Worm (Caenorhabditis elegans) whole organism, mixed stage, embryonic: ENCODE measurements around the gene cfap-20.

Source experiments
- M03D4.4 ChIP-seq: sonication (generic microtip); optimal IDR thresholded peaks from 2 replicates; lab custom pipeline; 2017; ENCODE audit warnings: mild to moderate bottlenecking, missing genetic modification characterization, missing compliant biosample characterization
- bed-3 ChIP-seq: fragments of 200-800 bp; sonication (Bioruptor generic); optimal IDR thresholded peaks from 3 replicates; lab custom pipeline; 2018; ENCODE audit warnings: mild to moderate bottlenecking, missing genetic modification characterization, moderate library complexity, missing compliant biosample characterization
- ceh-39 ChIP-seq: fragments of 150-350 bp; optimal IDR thresholded peaks from 2 replicates; lab custom pipeline; 2014; ENCODE audit warnings: missing biosample characterization, missing genetic modification characterization
- ceh-43 ChIP-seq: fragments of 200-800 bp; sonication (Bioruptor generic); optimal IDR thresholded peaks from 2 replicates; lab custom pipeline; 2018; ENCODE audit warnings: mild to moderate bottlenecking, missing genetic modification characterization, moderate library complexity, missing compliant biosample characterization
- ceh-83 ChIP-seq: fragments of 200-800 bp; sonication (Bioruptor generic); optimal IDR thresholded peaks from 2 replicates; lab custom pipeline; 2018; ENCODE audit warnings: mild to moderate bottlenecking, missing genetic modification characterization, missing compliant biosample characterization
- ces-1 ChIP-seq: fragments of 150-350 bp; optimal IDR thresholded peaks from 2 replicates; lab custom pipeline; 2014; ENCODE audit warnings: missing biosample characterization, missing genetic modification reagents, missing genetic modification characterization
- cnd-1 ChIP-seq: fragments of 200-800 bp; sonication (Bioruptor generic); optimal IDR thresholded peaks from 2 replicates; lab custom pipeline; 2018; ENCODE audit warnings: mild to moderate bottlenecking, missing genetic modification characterization, missing compliant biosample characterization
- drap-1 ChIP-seq: fragments of 200-800 bp; sonication (Bioruptor generic); optimal IDR thresholded peaks from 3 replicates; lab custom pipeline; 2018; ENCODE audit warnings: mild to moderate bottlenecking, missing genetic modification characterization, missing compliant biosample characterization
- hlh-1 ChIP-seq: fragments of 150-350 bp; optimal IDR thresholded peaks from 2 replicates; lab custom pipeline; 2014; ENCODE audit warnings: missing biosample characterization, missing genetic modification reagents, missing genetic modification characterization
- lin-13 ChIP-seq: fragments of 150-350 bp; optimal IDR thresholded peaks from 2 replicates; lab custom pipeline; 2014; ENCODE audit warnings: missing biosample characterization, missing genetic modification characterization
- lin-32 ChIP-seq: fragments of 200-800 bp; sonication (Bioruptor generic); optimal IDR thresholded peaks from 2 replicates; lab custom pipeline; 2018; ENCODE audit warnings: mild to moderate bottlenecking, missing genetic modification characterization, missing compliant biosample characterization
- lsy-2 ChIP-seq: fragments of 150-350 bp; optimal IDR thresholded peaks from 2 replicates; lab custom pipeline; 2014; ENCODE audit warnings: missing biosample characterization, missing genetic modification characterization
- mab-5 ChIP-seq: fragments of 150-350 bp; optimal IDR thresholded peaks from 2 replicates; lab custom pipeline; 2014; ENCODE audit warnings: missing biosample characterization, missing genetic modification characterization
- mep-1 ChIP-seq: fragments of 150-350 bp; optimal IDR thresholded peaks from 2 replicates; lab custom pipeline; 2017; ENCODE audit warnings: missing biosample characterization, missing genetic modification reagents, missing genetic modification characterization, inconsistent platforms
- mls-2 ChIP-seq: sonication (generic microtip); optimal IDR thresholded peaks from 2 replicates; lab custom pipeline; 2016; ENCODE audit warnings: mild to moderate bottlenecking, missing genetic modification characterization, moderate library complexity, missing compliant biosample characterization
- nhr-12 ChIP-seq: fragments of 150-350 bp; optimal IDR thresholded peaks from 2 replicates; lab custom pipeline; 2014; ENCODE audit warnings: missing biosample characterization, missing genetic modification characterization
- nhr-237 ChIP-seq: fragments of 150-350 bp; optimal IDR thresholded peaks from 2 replicates; lab custom pipeline; 2014; ENCODE audit warnings: missing biosample characterization, missing genetic modification characterization
- nhr-28 ChIP-seq: fragments of 150-350 bp; optimal IDR thresholded peaks from 2 replicates; lab custom pipeline; 2014; ENCODE audit warnings: missing biosample characterization, missing genetic modification characterization
- nhr-76 ChIP-seq: sonication (generic microtip); optimal IDR thresholded peaks from 2 replicates; lab custom pipeline; 2017; ENCODE audit warnings: missing biosample characterization, missing genetic modification characterization
- pha-4 ChIP-seq: fragments of 150-350 bp; optimal IDR thresholded peaks from 2 replicates; lab custom pipeline; 2018; ENCODE audit warnings: missing biosample characterization, missing genetic modification reagents, missing genetic modification characterization
- sem-2 ChIP-seq: fragments of 200-800 bp; sonication (Bioruptor generic); optimal IDR thresholded peaks from 2 replicates; lab custom pipeline; 2018; ENCODE audit warnings: mild to moderate bottlenecking, missing genetic modification characterization, missing compliant biosample characterization
- snpc-4 ChIP-seq: fragments of 150-350 bp; optimal IDR thresholded peaks from 2 replicates; lab custom pipeline; 2014; ENCODE audit warnings: missing biosample characterization, missing genetic modification characterization
- sptf-1 ChIP-seq: sonication (generic microtip); optimal IDR thresholded peaks from 2 replicates; lab custom pipeline; 2017; ENCODE audit warnings: mild to moderate bottlenecking, missing genetic modification characterization, moderate library complexity, missing compliant biosample characterization
- unc-120 ChIP-seq: sonication (generic microtip); optimal IDR thresholded peaks from 2 replicates; lab custom pipeline; 2017; ENCODE audit warnings: missing genetic modification characterization, missing compliant biosample characterization; ENCODE audit not compliant: poor library complexity, severe bottlenecking
- unc-39 ChIP-seq: fragments of 150-350 bp; optimal IDR thresholded peaks from 2 replicates; lab custom pipeline; 2014; ENCODE audit warnings: missing biosample characterization, missing genetic modification characterization
- unc-62 ChIP-seq: fragments of 150-350 bp; optimal IDR thresholded peaks from 2 replicates; lab custom pipeline; 2014; ENCODE audit warnings: missing biosample characterization, missing genetic modification reagents, missing genetic modification characterization
- zip-8 ChIP-seq: fragments of 150-350 bp; optimal IDR thresholded peaks from 2 replicates; lab custom pipeline; 2014; ENCODE audit warnings: missing biosample characterization, missing genetic modification characterization
- ztf-11 ChIP-seq: fragments of 150-350 bp; optimal IDR thresholded peaks from 2 replicates; lab custom pipeline; 2014; ENCODE audit warnings: missing biosample characterization, missing genetic modification characterization

The cfap-20 gene

ce11 chrIII:3571371-3571902, 34.1 kb upstream of the cfap-20 start:
- TF ChIP-seq nhr-237 (tag; lab: Kevin White, UChicago) (no peak), ztf-11 (tag; lab: Kevin White, UChicago) (no peak), lin-13 (tag; lab: Kevin White, UChicago) (no peak), pha-4 (tag; lab: Kevin White, UChicago) (no peak), M03D4.4 (no peak), mep-1 (tag; lab: Kevin White, UChicago) (no peak)

DNA sequence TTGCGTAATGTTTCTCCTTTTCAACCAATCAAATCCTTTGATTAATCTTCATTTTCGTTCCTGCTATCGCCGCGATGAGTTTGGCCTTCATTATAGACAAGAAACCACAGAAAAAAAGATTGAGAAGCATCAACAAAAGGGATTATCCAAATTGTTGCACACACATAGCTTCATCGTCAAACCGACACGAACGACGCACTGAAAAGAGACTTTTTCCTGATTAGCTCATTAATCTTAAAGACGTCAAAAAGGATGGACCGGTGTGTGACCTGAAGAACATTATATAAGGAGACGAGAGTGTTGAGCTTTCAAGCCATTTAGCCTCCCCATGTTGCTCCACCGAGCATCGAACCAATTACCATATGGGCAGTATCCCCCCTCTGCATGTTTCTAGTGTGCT, 32.5 kb upstream of the cfap-20 start:
- TF ChIP-seq cnd-1 (tag; lab: Kevin White, UChicago) (no peak), bed-3 (GFP tag; lab: Kevin White, UChicago) (no peak), ceh-39 (no peak), mls-2 (tag; lab: Kevin White, UChicago) (no peak), drap-1 (GFP tag; lab: Kevin White, UChicago) (no peak), nhr-237 (tag; lab: Kevin White, UChicago) (no peak), M03D4.4 (no peak), lin-32 (GFP tag; lab: Kevin White, UChicago) (no peak), ceh-83 (no peak), zip-8 (tag; lab: Kevin White, UChicago) (no peak)

ce11 chrIII:3566785-3567184, 29.5 kb upstream of the cfap-20 start:
- TF ChIP-seq ceh-83 (peak; percentile 16), mep-1 (tag; lab: Kevin White, UChicago) (no peak), sptf-1 (peak; percentile 27), pha-4 (tag; lab: Kevin White, UChicago) (no peak)

DNA sequence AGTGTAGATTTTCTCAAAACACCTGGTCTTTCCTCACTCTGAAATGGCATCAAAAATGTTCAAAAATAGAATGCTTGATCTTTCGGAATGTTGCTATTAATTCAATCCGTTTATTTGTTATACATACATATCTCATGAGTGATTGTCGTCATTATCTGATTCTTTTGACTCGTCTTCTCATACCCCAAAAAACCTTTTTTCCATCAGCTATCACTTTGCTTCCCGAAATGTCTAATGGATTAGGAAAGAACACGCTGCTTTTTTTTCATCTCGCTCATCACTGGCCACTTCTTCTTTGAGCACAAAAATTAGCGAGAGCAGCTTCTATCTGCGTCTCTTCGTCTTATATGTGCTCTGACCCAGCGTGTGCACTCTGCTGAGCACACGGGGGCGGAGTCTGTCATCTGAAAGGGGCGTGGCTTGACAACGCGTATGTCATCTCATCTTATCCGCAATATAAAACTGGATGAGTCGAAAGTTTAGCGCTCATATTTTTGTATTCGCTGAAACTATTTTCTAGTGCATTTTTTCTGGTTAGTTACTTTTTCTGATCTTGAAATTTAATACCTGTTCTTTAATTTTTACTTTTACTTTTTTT, 27.6 kb upstream of the cfap-20 start:
- TF ChIP-seq unc-120 (tag; lab: Kevin White, UChicago) (no peak), nhr-76 (tag; lab: Kevin White, UChicago) (no peak), M03D4.4 (no peak), mep-1 (tag; lab: Kevin White, UChicago) (no peak), drap-1 (GFP tag; lab: Kevin White, UChicago) (no peak), nhr-237 (tag; lab: Kevin White, UChicago) (no peak), mab-5 (tag; lab: Kevin White, UChicago) (no peak), mls-2 (tag; lab: Kevin White, UChicago) (no peak), snpc-4 (no peak), zip-8 (tag; lab: Kevin White, UChicago) (no peak), ceh-39 (no peak), unc-39 (tag; lab: Kevin White, UChicago) (no peak), lin-32 (GFP tag; lab: Kevin White, UChicago) (no peak), nhr-12 (no peak), ztf-11 (tag; lab: Kevin White, UChicago) (no peak), hlh-1 (tag; lab: Kevin White, UChicago) (no peak), cnd-1 (tag; lab: Kevin White, UChicago) (no peak), unc-62 (no peak), ces-1 (GFP tag; lab: Kevin White, UChicago) (no peak)

- TF ChIP-seq sem-2 (GFP tag; lab: Kevin White, UChicago) (no peak), pha-4 (tag; lab: Kevin White, UChicago) (no peak), nhr-28 (tag; lab: Kevin White, UChicago) (no peak), ceh-43 (no peak), unc-39 (tag; lab: Kevin White, UChicago) (no peak), lsy-2 (tag; lab: Kevin White, UChicago) (no peak), cnd-1 (tag; lab: Kevin White, UChicago) (no peak), hlh-1 (tag; lab: Kevin White, UChicago) (no peak), nhr-237 (tag; lab: Kevin White, UChicago) (no peak), lin-13 (tag; lab: Kevin White, UChicago) (no peak), unc-62 (no peak), unc-120 (tag; lab: Kevin White, UChicago) (no peak), bed-3 (GFP tag; lab: Kevin White, UChicago) (no peak)
- TF ChIP-seq, all 35 proteins: peak for 0
These were observed 25.0 kb upstream of the cfap-20 start for ce11 chrIII:3562276-3562675.

DNA sequence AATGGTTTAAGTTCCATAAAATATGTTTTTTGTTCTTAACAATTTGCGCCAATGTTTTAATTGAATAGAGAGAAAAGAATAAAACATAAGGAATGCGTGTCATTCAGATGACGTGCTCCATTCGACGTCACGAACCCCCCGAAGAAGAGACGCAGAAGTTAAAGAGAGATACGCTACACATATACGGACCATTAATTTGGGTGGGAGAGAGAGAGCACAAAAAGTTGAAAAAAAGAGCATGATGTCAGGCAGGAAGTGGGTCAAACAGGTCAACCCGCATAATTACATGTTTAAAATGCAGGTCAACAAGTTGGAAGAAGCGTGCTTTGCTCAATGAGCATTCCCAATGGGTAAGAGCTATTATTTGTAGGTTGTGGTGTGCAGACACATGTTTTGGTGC, 22.9 kb upstream of the cfap-20 start:
- peak; percentile 9 for TF ChIP-seq ces-1 (GFP tag; lab: Kevin White, UChicago)
- no peak for TF ChIP-seq ceh-83
